Worm (Caenorhabditis elegans) whole organism, L3 larva: ENCODE measurements around the gene cdh-3.

Source experiments
- R02D3.7 ChIP-seq: fragments of 150-350 bp; optimal IDR thresholded peaks from 2 replicates; lab custom pipeline; 2014; ENCODE audit warnings: missing biosample characterization, missing genetic modification characterization
- aly-2 ChIP-seq: fragments of 150-350 bp; optimal IDR thresholded peaks from 2 replicates; lab custom pipeline; 2014; ENCODE audit warnings: missing biosample characterization, missing genetic modification characterization
- ama-1 ChIP-seq: fragments of 150-350 bp; optimal IDR thresholded peaks from 2 replicates; lab custom pipeline; 2018
- ceh-28 ChIP-seq: fragments of 150-350 bp; optimal IDR thresholded peaks from 2 replicates; lab custom pipeline; 2014; ENCODE audit warnings: missing biosample characterization, missing genetic modification reagents, missing genetic modification characterization
- ceh-82 ChIP-seq: fragments of 150-350 bp; optimal IDR thresholded peaks from 2 replicates; lab custom pipeline; 2014; ENCODE audit warnings: missing biosample characterization, missing genetic modification characterization
- ceh-9 ChIP-seq: sonication (generic microtip); optimal IDR thresholded peaks from 2 replicates; lab custom pipeline; 2018; ENCODE audit warnings: missing biosample characterization, missing genetic modification characterization
- egl-27 ChIP-seq: sonication (generic microtip); optimal IDR thresholded peaks from 4 replicates; lab custom pipeline; 2017; ENCODE audit warnings: missing biosample characterization, missing genetic modification reagents, missing genetic modification characterization
- egl-5 ChIP-seq: fragments of 150-350 bp; optimal IDR thresholded peaks from 2 replicates; lab custom pipeline; 2017; ENCODE audit warnings: missing biosample characterization, missing genetic modification reagents, missing genetic modification characterization, inconsistent platforms
- elt-1 ChIP-seq: fragments of 150-350 bp; optimal IDR thresholded peaks from 2 replicates; lab custom pipeline; 2014; ENCODE audit warnings: missing biosample characterization, missing genetic modification characterization
- elt-2 ChIP-seq: sonication (generic microtip); optimal IDR thresholded peaks from 2 replicates; lab custom pipeline; 2016; ENCODE audit warnings: missing genetic modification reagents, mild to moderate bottlenecking, missing genetic modification characterization, missing compliant biosample characterization
- eor-1 ChIP-seq, 2 experiments: fragments of 150-350 bp; optimal IDR thresholded peaks; 2 replicates each; lab custom pipeline; 2014 to 2018; ENCODE audit warnings: missing biosample characterization in 2 of 2, missing genetic modification characterization in 2 of 2
- fkh-10 ChIP-seq: sonication (generic microtip); optimal IDR thresholded peaks from 2 replicates; lab custom pipeline; 2017; ENCODE audit warnings: missing biosample characterization, missing genetic modification reagents, missing genetic modification characterization
- fkh-2 ChIP-seq: fragments of 150-350 bp; optimal IDR thresholded peaks from 2 replicates; lab custom pipeline; 2014; ENCODE audit warnings: missing biosample characterization, missing genetic modification reagents, missing genetic modification characterization
- fos-1 ChIP-seq: fragments of 150-350 bp; optimal IDR thresholded peaks from 2 replicates; lab custom pipeline; 2014; ENCODE audit warnings: missing biosample characterization, missing genetic modification characterization
- hmg-11 ChIP-seq: sonication (generic microtip); optimal IDR thresholded peaks from 2 replicates; lab custom pipeline; 2016; ENCODE audit warnings: missing genetic modification characterization, missing compliant biosample characterization
- jun-1 ChIP-seq: fragments of 150-350 bp; optimal IDR thresholded peaks from 2 replicates; lab custom pipeline; 2014; ENCODE audit warnings: missing biosample characterization, missing genetic modification reagents, missing genetic modification characterization
- lin-15B ChIP-seq: fragments of 150-350 bp; optimal IDR thresholded peaks from 2 replicates; lab custom pipeline; 2014; ENCODE audit warnings: missing biosample characterization, missing genetic modification characterization
- lin-39 ChIP-seq: fragments of 150-350 bp; optimal IDR thresholded peaks from 2 replicates; lab custom pipeline; 2018; ENCODE audit warnings: missing biosample characterization, missing genetic modification reagents, missing genetic modification characterization
- lsy-12 ChIP-seq: sonication (generic microtip); optimal IDR thresholded peaks from 2 replicates; lab custom pipeline; 2016; ENCODE audit warnings: mild to moderate bottlenecking, missing genetic modification characterization, missing compliant biosample characterization
- mdl-1 ChIP-seq: fragments of 150-350 bp; optimal IDR thresholded peaks from 2 replicates; lab custom pipeline; 2014; ENCODE audit warnings: missing biosample characterization, missing genetic modification characterization
- nfya-1 ChIP-seq: sonication (generic microtip); optimal IDR thresholded peaks from 2 replicates; lab custom pipeline; 2017; ENCODE audit warnings: missing genetic modification characterization, mild to moderate bottlenecking, missing compliant biosample characterization, antibody characterized with exemption, moderate library complexity; ENCODE audit not compliant: insufficient read depth
- nhr-11 ChIP-seq: fragments of 150-350 bp; optimal IDR thresholded peaks from 2 replicates; lab custom pipeline; 2014; ENCODE audit warnings: missing biosample characterization, missing genetic modification characterization
- nhr-12 ChIP-seq: fragments of 150-350 bp; optimal IDR thresholded peaks from 2 replicates; lab custom pipeline; 2014; ENCODE audit warnings: missing biosample characterization, missing genetic modification characterization
- nhr-23 ChIP-seq: fragments of 150-350 bp; optimal IDR thresholded peaks from 2 replicates; lab custom pipeline; 2014; ENCODE audit warnings: missing biosample characterization, missing genetic modification reagents, missing genetic modification characterization
- nhr-25 ChIP-seq: sonication (generic microtip); optimal IDR thresholded peaks from 2 replicates; lab custom pipeline; 2017; ENCODE audit warnings: missing biosample characterization, missing genetic modification characterization
- nhr-28 ChIP-seq: fragments of 150-350 bp; optimal IDR thresholded peaks from 2 replicates; lab custom pipeline; 2014; ENCODE audit warnings: missing biosample characterization, missing genetic modification characterization
- nhr-43 ChIP-seq: sonication (generic microtip); optimal IDR thresholded peaks from 2 replicates; lab custom pipeline; 2016; ENCODE audit warnings: mild to moderate bottlenecking, missing genetic modification characterization, missing compliant biosample characterization; ENCODE audit not compliant: poor library complexity, severe bottlenecking
- nhr-67 ChIP-seq: fragments of 150-350 bp; optimal IDR thresholded peaks from 2 replicates; lab custom pipeline; 2014; ENCODE audit warnings: missing biosample characterization, missing genetic modification characterization
- nhr-76 ChIP-seq: fragments of 150-350 bp; sonication (generic microtip); optimal IDR thresholded peaks from 5 replicates; lab custom pipeline; 2014; ENCODE audit warnings: missing biosample characterization, missing genetic modification characterization
- nhr-77 ChIP-seq: fragments of 150-350 bp; optimal IDR thresholded peaks from 2 replicates; lab custom pipeline; 2014; ENCODE audit warnings: missing biosample characterization, missing genetic modification characterization
- pha-4 ChIP-seq: fragments of 150-350 bp; optimal IDR thresholded peaks from 2 replicates; lab custom pipeline; 2014; ENCODE audit warnings: missing biosample characterization, missing genetic modification reagents, missing genetic modification characterization
- pqm-1 ChIP-seq: fragments of 150-350 bp; optimal IDR thresholded peaks from 2 replicates; lab custom pipeline; 2017; ENCODE audit warnings: missing biosample characterization, missing genetic modification characterization, inconsistent platforms
- sea-2 ChIP-seq: fragments of 150-350 bp; sonication (generic microtip); optimal IDR thresholded peaks from 4 replicates; lab custom pipeline; 2014; ENCODE audit warnings: missing biosample characterization, missing genetic modification reagents, missing genetic modification characterization
- snpc-4 ChIP-seq: fragments of 150-350 bp; optimal IDR thresholded peaks from 2 replicates; lab custom pipeline; 2014; ENCODE audit warnings: missing biosample characterization, missing genetic modification characterization
- tbx-2 ChIP-seq: sonication (generic microtip); optimal IDR thresholded peaks from 2 replicates; lab custom pipeline; 2016; ENCODE audit warnings: mild to moderate bottlenecking, missing genetic modification characterization, missing compliant biosample characterization
- unc-39 ChIP-seq: sonication (generic microtip); optimal IDR thresholded peaks from 4 replicates; lab custom pipeline; 2017; ENCODE audit warnings: missing biosample characterization, missing genetic modification characterization
- unc-62 ChIP-seq: fragments of 150-350 bp; sonication (generic microtip); optimal IDR thresholded peaks from 4 replicates; lab custom pipeline; 2014; ENCODE audit warnings: missing biosample characterization, missing genetic modification reagents, missing genetic modification characterization
- ztf-4 ChIP-seq: fragments of 150-350 bp; optimal IDR thresholded peaks from 2 replicates; lab custom pipeline; 2014; ENCODE audit warnings: missing biosample characterization, missing genetic modification characterization

Gene cdh-3

ce11 chrIII:7710066-7710465 lies 44.2 kb downstream of the cdh-3 start:
- TF ChIP-seq egl-5, result peak; percentile 90
- TF ChIP-seq nhr-28 (tag; lab: Kevin White, UChicago), result no peak
- no peak for TF ChIP-seq egl-27 (tag; lab: Kevin White, UChicago)
- peak; percentile 82 for TF ChIP-seq lin-39 (tag; lab: Kevin White, UChicago)
- TF ChIP-seq elt-2, result peak; percentile 47
- peak; percentile 94 for TF ChIP-seq pha-4 (tag; lab: Kevin White, UChicago)
- peak; percentile 53 for TF ChIP-seq jun-1
- no peak for TF ChIP-seq sea-2 (GFP tag; lab: Kevin White, UChicago)
- TF ChIP-seq fkh-2 (tag; lab: Kevin White, UChicago), result no peak
- no peak for TF ChIP-seq nhr-76 (tag; lab: Kevin White, UChicago)
- TF ChIP-seq lsy-12, result peak; percentile 73
- no peak for TF ChIP-seq tbx-2 (tag; lab: Kevin White, UChicago)
- TF ChIP-seq R02D3.7 (tag; lab: Kevin White, UChicago), result peak; percentile 59
- TF ChIP-seq ama-1 (lab: Kevin White, UChicago), result peak; percentile 64
- TF ChIP-seq unc-39 (tag; lab: Kevin White, UChicago), result no peak
- TF ChIP-seq aly-2 (tag; lab: Kevin White, UChicago), result no peak
- peak; percentile 86 for TF ChIP-seq lin-15B (tag; lab: Kevin White, UChicago)
- no peak for TF ChIP-seq elt-1 (tag; lab: Kevin White, UChicago)
- peak; percentile 92 for TF ChIP-seq nhr-25 (tag; lab: Kevin White, UChicago)
- peak; percentile 82 for TF ChIP-seq hmg-11 (tag; lab: Kevin White, UChicago)
- TF ChIP-seq mdl-1 (tag; lab: Kevin White, UChicago), result no peak
- peak; percentile 47 for TF ChIP-seq pqm-1 (tag; lab: Kevin White, UChicago)
- peak; percentile 76 for TF ChIP-seq nhr-23 (tag; lab: Kevin White, UChicago)
- TF ChIP-seq ceh-82, result no peak
- no peak for TF ChIP-seq nhr-12
- TF ChIP-seq ceh-28 (tag; lab: Kevin White, UChicago), result peak; percentile 78
- TF ChIP-seq nhr-67 (tag; lab: Kevin White, UChicago), result no peak
- TF ChIP-seq fos-1 (tag; lab: Kevin White, UChicago), result no peak
- TF ChIP-seq nhr-77 (tag; lab: Kevin White, UChicago), result no peak
- TF ChIP-seq nhr-43 (tag; lab: Kevin White, UChicago), result no peak
- TF ChIP-seq nfya-1 (tag; lab: Kevin White, UChicago), result peak; percentile 88

ce11 chrIII:7709391-7709790 lies 44.9 kb downstream of the cdh-3 start, which contains the start of gene lin-13:
lin-13 (minus strand) TSS chrIII:7709491.
- no peak for TF ChIP-seq mdl-1 (tag; lab: Kevin White, UChicago)
- TF ChIP-seq unc-62 (GFP tag; lab: Kevin White, UChicago), result no peak
- TF ChIP-seq ztf-4, result no peak
- no peak for TF ChIP-seq fos-1 (tag; lab: Kevin White, UChicago)
- TF ChIP-seq nhr-23 (tag; lab: Kevin White, UChicago), result no peak
- TF ChIP-seq elt-2, result no peak
- no peak for TF ChIP-seq eor-1 (tag; optimal IDR thresholded peaks at IDR 0.05; lab: Kevin White, UChicago)
- no peak for TF ChIP-seq hmg-11 (tag; lab: Kevin White, UChicago)
- TF ChIP-seq fkh-2 (tag; lab: Kevin White, UChicago), result no peak
- no peak for TF ChIP-seq sea-2 (GFP tag; lab: Kevin White, UChicago)
- no peak for TF ChIP-seq ceh-9 (tag; lab: Kevin White, UChicago)
- TF ChIP-seq nhr-43 (tag; lab: Kevin White, UChicago), result no peak
- no peak for TF ChIP-seq fkh-10 (GFP tag; lab: Kevin White, UChicago)
- TF ChIP-seq nhr-25 (tag; lab: Kevin White, UChicago), result no peak
- TF ChIP-seq ceh-82, result no peak
- no peak for TF ChIP-seq nhr-77 (tag; lab: Kevin White, UChicago)
- TF ChIP-seq pha-4 (tag; lab: Kevin White, UChicago), result no peak

- TF ChIP-seq nhr-76 (tag; lab: Kevin White, UChicago) (no peak), jun-1 (no peak)
These were observed 50.8 kb downstream of the cdh-3 start for ce11 chrIII:7703474-7703873.

ce11 chrIII:7694274-7694673 lies 60.0 kb downstream of the cdh-3 start, which contains the start of gene C18H2.5:
C18H2.5 (minus strand) TSS chrIII:7694374.
- TF ChIP-seq nhr-12 (no peak), egl-27 (tag; lab: Kevin White, UChicago) (no peak), egl-5 (no peak), snpc-4 (tag; lab: Kevin White, UChicago) (no peak), pha-4 (tag; lab: Kevin White, UChicago) (no peak), nhr-11 (no peak), aly-2 (tag; lab: Kevin White, UChicago) (no peak), lin-15B (tag; lab: Kevin White, UChicago) (no peak), tbx-2 (tag; lab: Kevin White, UChicago) (no peak), ceh-9 (tag; lab: Kevin White, UChicago) (no peak)
